Fruit fly (Drosophila melanogaster) whole organism, embryonic: Measurements from ENCODE around the gene CG9395.

Source experiments
- Blimp-1 ChIP-seq: fragments of 200-800 bp; sonication (Bioruptor generic); optimal IDR thresholded peaks from 3 replicates; lab custom pipeline; 2018; ENCODE audit warnings: missing biosample characterization, missing genetic modification characterization, mild to moderate bottlenecking, moderate library complexity, missing genetic modification reagents
- CG10274 ChIP-seq: fragments of 200-800 bp; sonication (Bioruptor generic); optimal IDR thresholded peaks from 3 replicates; lab custom pipeline; 2017; ENCODE audit warnings: missing biosample characterization, mild to moderate bottlenecking, missing genetic modification characterization
- CG11398 ChIP-seq: fragments of 200-800 bp; sonication (Bioruptor generic); optimal IDR thresholded peaks from 2 replicates; lab custom pipeline; 2016; ENCODE audit warnings: missing biosample characterization, missing genetic modification characterization
- CG12071 ChIP-seq: fragments of 200-800 bp; sonication (Bioruptor generic); optimal IDR thresholded peaks from 3 replicates; lab custom pipeline; 2018; ENCODE audit warnings: missing biosample characterization, mild to moderate bottlenecking, missing genetic modification characterization
- CG12104 ChIP-seq: fragments of 200-800 bp; sonication (Bioruptor generic); optimal IDR thresholded peaks from 3 replicates; lab custom pipeline; 2016; ENCODE audit warnings: missing biosample characterization, missing genetic modification characterization
- CG12219 ChIP-seq: fragments of 200-800 bp; sonication (Bioruptor generic); optimal IDR thresholded peaks from 3 replicates; lab custom pipeline; 2018; ENCODE audit warnings: missing biosample characterization, mild to moderate bottlenecking, missing genetic modification characterization
- CG12744 ChIP-seq: fragments of 200-800 bp; sonication (Bioruptor generic); optimal IDR thresholded peaks from 2 replicates; lab custom pipeline; 2016; ENCODE audit warnings: missing biosample characterization, missing genetic modification characterization
- CG14014 ChIP-seq: fragments of 200-800 bp; sonication (Bioruptor generic); IDR thresholded peaks from 2 replicates; pipeline ENCODE4 v1.3.6; 2022; ENCODE audit warnings: missing biosample characterization, missing genetic modification characterization
- CG15696 ChIP-seq: fragments of 200-800 bp; sonication (Bioruptor generic); optimal IDR thresholded peaks from 2 replicates; lab custom pipeline; 2019; ENCODE audit warnings: missing biosample characterization, mild to moderate bottlenecking, missing genetic modification characterization, moderate library complexity
- CG17328 ChIP-seq: fragments of 200-800 bp; sonication (Bioruptor generic); IDR thresholded peaks from 2 replicates; pipeline ENCODE4 v1.3.6; 2022; ENCODE audit warnings: missing biosample characterization, missing genetic modification characterization
- CG17359 ChIP-seq: fragments of 200-800 bp; sonication (Bioruptor generic); optimal IDR thresholded peaks from 3 replicates; lab custom pipeline; 2018; ENCODE audit warnings: missing biosample characterization, mild to moderate bottlenecking, missing genetic modification characterization, moderate library complexity
- CG18619 ChIP-seq: fragments of 200-800 bp; sonication (Bioruptor generic); optimal IDR thresholded peaks from 3 replicates; lab custom pipeline; 2017; ENCODE audit warnings: missing biosample characterization, mild to moderate bottlenecking, missing genetic modification characterization
- CG2116 ChIP-seq: fragments of 200-800 bp; sonication (Bioruptor generic); optimal IDR thresholded peaks from 3 replicates; lab custom pipeline; 2018; ENCODE audit warnings: missing biosample characterization, mild to moderate bottlenecking, missing genetic modification characterization
- CG2875 ChIP-seq: fragments of 200-800 bp; sonication (Bioruptor generic); optimal IDR thresholded peaks from 2 replicates; lab custom pipeline; 2017; ENCODE audit warnings: missing biosample characterization, mild to moderate bottlenecking, missing genetic modification characterization, missing genetic modification reagents
- CG30020 ChIP-seq: fragments of 200-800 bp; optimal IDR thresholded peaks from 2 replicates; lab custom pipeline; 2019; ENCODE audit warnings: missing biosample characterization, mild to moderate bottlenecking, missing genetic modification characterization, moderate library complexity
- CG3163 ChIP-seq: fragments of 200-800 bp; sonication (Bioruptor generic); optimal IDR thresholded peaks from 3 replicates; lab custom pipeline; 2016; ENCODE audit warnings: missing biosample characterization, missing genetic modification characterization
- CG4282 ChIP-seq: fragments of 200-800 bp; sonication (Bioruptor generic); optimal IDR thresholded peaks from 2 replicates; lab custom pipeline; 2016; ENCODE audit warnings: missing biosample characterization, missing genetic modification characterization
- CG6689 ChIP-seq: fragments of 200-800 bp; sonication (Bioruptor generic); IDR thresholded peaks from 2 replicates; pipeline ENCODE4 v1.3.6; 2022; ENCODE audit warnings: missing biosample characterization, missing genetic modification characterization
- CG7963 ChIP-seq: fragments of 200-800 bp; sonication (Bioruptor generic); IDR thresholded peaks from 3 replicates; pipeline ENCODE4 v1.3.6; 2022; ENCODE audit warnings: missing biosample characterization, missing genetic modification characterization; ENCODE audit not compliant: partially characterized antibody
- CG8089 ChIP-seq: fragments of 200-800 bp; sonication (Bioruptor generic); optimal IDR thresholded peaks from 3 replicates; lab custom pipeline; 2016; ENCODE audit warnings: missing biosample characterization, missing genetic modification characterization
- CG8281 ChIP-seq: fragments of 200-800 bp; sonication (Bioruptor generic); optimal IDR thresholded peaks from 2 replicates; lab custom pipeline; 2018; ENCODE audit warnings: missing biosample characterization, mild to moderate bottlenecking, missing genetic modification characterization, moderate library complexity
- CG8388 ChIP-seq: fragments of 200-800 bp; sonication (Bioruptor generic); optimal IDR thresholded peaks from 2 replicates; lab custom pipeline; 2019; ENCODE audit warnings: missing biosample characterization, mild to moderate bottlenecking, missing genetic modification characterization, moderate library complexity
- CG8944 ChIP-seq: fragments of 200-800 bp; sonication (Bioruptor generic); optimal IDR thresholded peaks from 3 replicates; lab custom pipeline; 2016; ENCODE audit warnings: missing biosample characterization, missing genetic modification characterization
- CG9609 ChIP-seq: fragments of 200-800 bp; sonication (Bioruptor generic); optimal IDR thresholded peaks from 3 replicates; lab custom pipeline; 2016; ENCODE audit warnings: missing biosample characterization, missing genetic modification characterization
- CG9727 ChIP-seq: fragments of 200-800 bp; sonication (Bioruptor generic); optimal IDR thresholded peaks from 3 replicates; lab custom pipeline; 2017; ENCODE audit warnings: missing biosample characterization, mild to moderate bottlenecking, missing genetic modification characterization
- D19B ChIP-seq: fragments of 200-800 bp; sonication (Bioruptor generic); optimal IDR thresholded peaks from 2 replicates; lab custom pipeline; 2017; ENCODE audit warnings: missing biosample characterization, mild to moderate bottlenecking, missing genetic modification characterization
- Dip3 ChIP-seq: fragments of 200-800 bp; sonication (Bioruptor generic); optimal IDR thresholded peaks from 3 replicates; lab custom pipeline; 2016; ENCODE audit warnings: missing biosample characterization, missing genetic modification characterization
- Drgx ChIP-seq: fragments of 200-800 bp; sonication (Bioruptor generic); IDR thresholded peaks from 2 replicates; pipeline ENCODE4 v1.3.6; 2022; ENCODE audit warnings: missing biosample characterization, missing genetic modification characterization
- E2f2 ChIP-seq: fragments of 200-800 bp; sonication (Bioruptor generic); IDR thresholded peaks from 2 replicates; pipeline ENCODE4 v1.3.6; 2022; ENCODE audit warnings: missing biosample characterization, missing genetic modification characterization
- Ets65A ChIP-seq: fragments of 200-800 bp; sonication (Bioruptor generic); peaks from one replicate; lab custom pipeline; 2016; ENCODE audit warnings: missing biosample characterization, missing genetic modification characterization
- GATAe ChIP-seq: fragments of 200-800 bp; sonication (Bioruptor generic); conservative IDR thresholded peaks from 2 replicates; pipeline ENCODE4 v1.3.6; 2022; ENCODE audit warnings: missing biosample characterization, missing genetic modification characterization
- H2.0 ChIP-seq: fragments of 200-800 bp; sonication (Bioruptor generic); IDR thresholded peaks from 2 replicates; pipeline ENCODE4 v1.3.6; 2022; ENCODE audit warnings: missing biosample characterization, missing genetic modification characterization
- Hmx ChIP-seq: fragments of 200-800 bp; sonication (Bioruptor generic); optimal IDR thresholded peaks from 2 replicates; lab custom pipeline; 2016; ENCODE audit warnings: missing biosample characterization, missing genetic modification characterization
- Neu2 ChIP-seq: fragments of 200-800 bp; sonication (Bioruptor generic); optimal IDR thresholded peaks from 3 replicates; lab custom pipeline; 2016; ENCODE audit warnings: missing biosample characterization, missing genetic modification characterization, borderline replicate concordance
- Rfx ChIP-seq: fragments of 200-800 bp; sonication (Bioruptor generic); IDR thresholded peaks from 2 replicates; pipeline ENCODE4 v1.3.6; 2022; ENCODE audit warnings: missing biosample characterization, missing genetic modification characterization
- Rx ChIP-seq: fragments of 200-800 bp; sonication (Bioruptor generic); IDR thresholded peaks from 2 replicates; pipeline ENCODE4 v1.3.6; 2022; ENCODE audit warnings: missing biosample characterization, missing genetic modification characterization
- Side ChIP-seq: fragments of 200-800 bp; sonication (Bioruptor generic); optimal IDR thresholded peaks from 2 replicates; lab custom pipeline; 2016; ENCODE audit warnings: missing biosample characterization, missing genetic modification characterization
- caup ChIP-seq: fragments of 200-800 bp; sonication (Bioruptor generic); optimal IDR thresholded peaks from 3 replicates; lab custom pipeline; 2017; ENCODE audit warnings: missing biosample characterization, mild to moderate bottlenecking, missing genetic modification characterization, moderate library complexity; ENCODE audit not compliant: severe bottlenecking
- danr ChIP-seq: fragments of 200-800 bp; sonication (Bioruptor generic); IDR thresholded peaks from 2 replicates; pipeline ENCODE4 v1.3.6; 2022; ENCODE audit warnings: missing biosample characterization, missing genetic modification characterization
- dmrt99B ChIP-seq: fragments of 200-800 bp; sonication (Bioruptor generic); optimal IDR thresholded peaks from 2 replicates; lab custom pipeline; 2018; ENCODE audit warnings: missing biosample characterization, mild to moderate bottlenecking, missing genetic modification characterization, moderate library complexity
- ewg ChIP-seq: fragments of 200-800 bp; sonication (Bioruptor generic); optimal IDR thresholded peaks from 3 replicates; lab custom pipeline; 2017; ENCODE audit warnings: mild to moderate bottlenecking, missing biosample characterization, missing genetic modification reagents, missing genetic modification characterization
- exex ChIP-seq: fragments of 200-800 bp; sonication (Bioruptor generic); optimal IDR thresholded peaks from 4 replicates; lab custom pipeline; 2018; ENCODE audit warnings: missing biosample characterization, mild to moderate bottlenecking, missing genetic modification characterization, moderate library complexity
- lov ChIP-seq, 2 experiments: fragments of 200-800 bp in 1 of 2; fragments of >200 bp in 1 of 2; sonication (Bioruptor generic) in 1 of 2; IDR thresholded peaks in 1 of 2; optimal IDR thresholded peaks in 1 of 2; 2 replicates in 1 of 2; 3 replicates in 1 of 2; pipeline versions ENCODE4 v1.3.6 to Lab custom; 2017 to 2022; ENCODE audit warnings: missing biosample characterization in 1 of 2, missing genetic modification characterization in 1 of 2
- pb ChIP-seq: fragments of 200-800 bp; sonication (Bioruptor generic); optimal IDR thresholded peaks from 3 replicates; lab custom pipeline; 2016; ENCODE audit warnings: missing biosample characterization, missing genetic modification characterization
- pho ChIP-seq: fragments of 200-800 bp; sonication (Bioruptor generic); optimal IDR thresholded peaks from 2 replicates; lab custom pipeline; 2016; ENCODE audit warnings: missing biosample characterization, missing genetic modification characterization
- sd ChIP-seq: fragments of 200-800 bp; sonication (Bioruptor generic); optimal IDR thresholded peaks from 3 replicates; lab custom pipeline; 2018; ENCODE audit warnings: missing biosample characterization, mild to moderate bottlenecking, missing genetic modification characterization, moderate library complexity
- sob ChIP-seq: fragments of 200-800 bp; sonication (Bioruptor generic); IDR thresholded peaks from 2 replicates; pipeline ENCODE4 v1.3.6; 2022; ENCODE audit warnings: missing biosample characterization, missing genetic modification characterization
- stwl ChIP-seq: fragments of 200-800 bp; sonication (Bioruptor generic); optimal IDR thresholded peaks from 3 replicates; lab custom pipeline; 2018; ENCODE audit warnings: missing biosample characterization, mild to moderate bottlenecking, missing genetic modification characterization, moderate library complexity
- trem ChIP-seq: fragments of 200-800 bp; optimal IDR thresholded peaks from 3 replicates; lab custom pipeline; 2019; ENCODE audit warnings: missing biosample characterization, mild to moderate bottlenecking, missing genetic modification characterization, moderate library complexity
- zen ChIP-seq: fragments of 200-800 bp; sonication (Bioruptor generic); optimal IDR thresholded peaks from 3 replicates; lab custom pipeline; 2018; ENCODE audit warnings: missing biosample characterization, mild to moderate bottlenecking, missing genetic modification characterization, moderate library complexity

The CG9395 gene

DNA sequence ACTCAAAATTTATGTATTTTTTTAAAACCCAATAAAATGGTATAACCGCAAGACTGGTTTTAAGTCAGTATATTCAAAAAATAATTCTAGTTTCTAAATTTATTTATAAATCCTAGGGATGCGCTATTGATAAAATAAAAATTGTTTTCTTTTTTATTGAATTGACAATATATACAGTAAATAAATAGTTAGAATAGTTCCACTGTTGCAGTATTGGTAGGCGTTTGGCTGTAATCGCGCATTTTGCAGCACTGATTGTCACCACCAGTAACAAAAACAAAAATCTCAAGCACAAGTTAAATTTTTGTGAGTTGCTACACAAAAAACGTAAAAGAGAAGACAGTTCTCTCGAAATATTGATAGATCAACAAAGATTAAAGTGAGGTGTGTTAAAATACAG is 14.1 kb upstream of the CG9395 start, which contains the start of gene CG31855 (continued):
- TF ChIP-seq sd (tag; lab: Kevin White, UChicago) (peak; percentile 53), CG17328 (GFP tag; lab: Robert Waterston, UW) (peak; percentile 83), ewg (GFP tag; lab: Kevin White, UChicago) (peak; percentile 68), Rx (GFP tag; lab: Robert Waterston, UW) (0 out of 2 replicates have a peak, but pooled peaks have one; percentile 9), CG3163 (peak; percentile 19), Neu2 (GFP tag; lab: Kevin White, UChicago) (no peak), CG2116 (peak; percentile 41), E2f2 (GFP tag; lab: Robert Waterston, UW) (peak; percentile 49; the same call in 1 of the 2 replicates), Blimp-1 (GFP tag; lab: Kevin White, UChicago) (peak; percentile 71), CG9727 (GFP tag; lab: Kevin White, UChicago) (peak; percentile 72), CG8388 (peak; percentile 72), dmrt99B (tag; lab: Kevin White, UChicago) (peak; percentile 76), sob (peak; percentile 95), CG9609 (GFP tag; lab: Kevin White, UChicago) (peak; percentile 69), Side (peak; percentile 64), caup (GFP tag; lab: Kevin White, UChicago) (peak; percentile 87), CG30020 (tag; lab: Kevin White, UChicago) (peak; percentile 44), CG7963 (no peak), D19B (peak; percentile 54), CG8944 (GFP tag; lab: Kevin White, UChicago) (peak; percentile 68), stwl (peak; percentile 55), exex (tag; lab: Kevin White, UChicago) (no peak), CG12219 (GFP tag; lab: Kevin White, UChicago) (peak; percentile 69), lov (optimal IDR thresholded peaks at IDR 0.05; lab: Kevin White, UChicago) (no peak), lov (GFP tag; IDR thresholded peaks at IDR 0.05; lab: Robert Waterston, UW) (peak; percentile 62; the same call in 1 of the 3 replicates), CG8281 (peak; percentile 49), CG18619 (GFP tag; lab: Kevin White, UChicago) (peak; percentile 78), CG10274 (no peak), CG6689 (GFP tag; lab: Robert Waterston, UW) (peak; percentile 63), H2.0 (peak; percentile 78), CG12104 (GFP tag; lab: Kevin White, UChicago) (peak; percentile 67), Drgx (GFP tag; lab: Robert Waterston, UW) (peak; percentile 51; the same call in 1 of the 2 replicates), pho (peak; percentile 74), Hmx (GFP tag; lab: Kevin White, UChicago) (peak; percentile 78), GATAe (GFP tag; lab: Robert Waterston, UW) (peak; percentile 30; the same call in 1 of the 2 replicates), CG12744 (peak; percentile 63), zen (tag; lab: Kevin White, UChicago) (peak; percentile 26), pb (GFP tag; lab: Kevin White, UChicago) (no peak), Ets65A (GFP tag; lab: Kevin White, UChicago) (peak; percentile 95), CG4282 (GFP tag; lab: Kevin White, UChicago) (peak; percentile 76), trem (tag; lab: Kevin White, UChicago) (peak; percentile 74), Rfx (GFP tag; lab: Robert Waterston, UW) (peak; percentile 95), danr (GFP tag; lab: Robert Waterston, UW) (no peak), CG14014 (GFP tag; lab: Robert Waterston, UW) (peak; percentile 86), CG2875 (GFP tag; lab: Kevin White, UChicago) (peak; percentile 47), CG15696 (tag; lab: Kevin White, UChicago) (peak; percentile 64), Dip3 (peak; percentile 51), CG17359 (tag; lab: Kevin White, UChicago) (peak; percentile 86), CG8089 (GFP tag; lab: Kevin White, UChicago) (peak; percentile 43), CG12071 (GFP tag; lab: Kevin White, UChicago) (peak; percentile 74), CG11398 (GFP tag; lab: Kevin White, UChicago) (no peak)
